Worm (Caenorhabditis elegans) whole organism, L3 larva: ENCODE measurements around the gene Y116A8C.24.
A peak's percentile ranks its signal among the peaks of the same experiment; 100 is the strongest.

Experiments
- ama-1 ChIP-seq: fragments of 150-350 bp; optimal IDR thresholded peaks from 2 replicates; lab custom pipeline; 2018
- ceh-9 ChIP-seq: sonication (generic microtip); optimal IDR thresholded peaks from 2 replicates; lab custom pipeline; 2018; ENCODE audit warnings: missing biosample characterization, missing genetic modification characterization
- elt-1 ChIP-seq: fragments of 150-350 bp; optimal IDR thresholded peaks from 2 replicates; lab custom pipeline; 2014; ENCODE audit warnings: missing biosample characterization, missing genetic modification characterization
- fos-1 ChIP-seq: fragments of 150-350 bp; optimal IDR thresholded peaks from 2 replicates; lab custom pipeline; 2014; ENCODE audit warnings: missing biosample characterization, missing genetic modification characterization
- jun-1 ChIP-seq: fragments of 150-350 bp; optimal IDR thresholded peaks from 2 replicates; lab custom pipeline; 2014; ENCODE audit warnings: missing biosample characterization, missing genetic modification reagents, missing genetic modification characterization
- lin-15B ChIP-seq: fragments of 150-350 bp; optimal IDR thresholded peaks from 2 replicates; lab custom pipeline; 2014; ENCODE audit warnings: missing biosample characterization, missing genetic modification characterization
- lin-39 ChIP-seq: fragments of 150-350 bp; optimal IDR thresholded peaks from 2 replicates; lab custom pipeline; 2018; ENCODE audit warnings: missing biosample characterization, missing genetic modification reagents, missing genetic modification characterization
- nhr-11 ChIP-seq: fragments of 150-350 bp; optimal IDR thresholded peaks from 2 replicates; lab custom pipeline; 2014; ENCODE audit warnings: missing biosample characterization, missing genetic modification characterization
- nhr-237 ChIP-seq: fragments of 150-350 bp; optimal IDR thresholded peaks from 2 replicates; lab custom pipeline; 2014; ENCODE audit warnings: missing biosample characterization, missing genetic modification characterization
- nhr-28 ChIP-seq: fragments of 150-350 bp; optimal IDR thresholded peaks from 2 replicates; lab custom pipeline; 2014; ENCODE audit warnings: missing biosample characterization, missing genetic modification characterization
- pqm-1 ChIP-seq: fragments of 150-350 bp; optimal IDR thresholded peaks from 2 replicates; lab custom pipeline; 2017; ENCODE audit warnings: missing biosample characterization, missing genetic modification characterization, inconsistent platforms
- snpc-4 ChIP-seq: fragments of 150-350 bp; optimal IDR thresholded peaks from 2 replicates; lab custom pipeline; 2014; ENCODE audit warnings: missing biosample characterization, missing genetic modification characterization
- tbx-2 ChIP-seq: sonication (generic microtip); optimal IDR thresholded peaks from 2 replicates; lab custom pipeline; 2016; ENCODE audit warnings: mild to moderate bottlenecking, missing genetic modification characterization, missing compliant biosample characterization
- unc-62 ChIP-seq: fragments of 150-350 bp; sonication (generic microtip); optimal IDR thresholded peaks from 4 replicates; lab custom pipeline; 2014; ENCODE audit warnings: missing biosample characterization, missing genetic modification reagents, missing genetic modification characterization

- TF ChIP-seq snpc-4 (tag; lab: Kevin White, UChicago) (no peak), ama-1 (lab: Kevin White, UChicago) (peak; percentile 13), jun-1 (tag; lab: Kevin White, UChicago) (no peak), fos-1 (tag; lab: Kevin White, UChicago) (no peak), tbx-2 (tag; lab: Kevin White, UChicago) (no peak), nhr-237 (tag; lab: Kevin White, UChicago) (no peak), lin-39 (tag; lab: Kevin White, UChicago) (no peak), lin-15B (tag; lab: Kevin White, UChicago) (no peak), elt-1 (tag; lab: Kevin White, UChicago) (no peak), nhr-11 (tag; lab: Kevin White, UChicago) (no peak), ceh-9 (tag; lab: Kevin White, UChicago) (no peak), unc-62 (GFP tag; lab: Kevin White, UChicago) (no peak), nhr-28 (tag; lab: Kevin White, UChicago) (no peak), pqm-1 (tag; lab: Kevin White, UChicago) (no peak)
Observed at ce11 chrIV:17088849-17089248, 18.2 kb upstream of the Y116A8C.24 start, which contains the start of gene Y116A8C.43.
